Fruit fly (Drosophila melanogaster) whole organism, embryonic: Measurements from ENCODE around the gene Rcd-1r.

ENCODE experiments used
- Aef1 ChIP-seq: fragments of 200-800 bp; sonication (Bioruptor generic); IDR thresholded peaks from 3 replicates; pipeline ENCODE4 v1.3.6; 2022; ENCODE audit warnings: missing biosample characterization, missing genetic modification characterization
- Atf3 ChIP-seq: fragments of 200-800 bp; sonication (Bioruptor generic); optimal IDR thresholded peaks from 3 replicates; lab custom pipeline; 2016; ENCODE audit warnings: missing biosample characterization, missing genetic modification characterization
- Bgb ChIP-seq: fragments of 200-800 bp; sonication (Bioruptor generic); IDR thresholded peaks from 2 replicates; pipeline ENCODE4 v1.3.6; 2022; ENCODE audit warnings: missing biosample characterization, missing genetic modification characterization; ENCODE audit not compliant: partially characterized antibody
- CG10267 ChIP-seq: fragments of 200-800 bp; sonication (Bioruptor generic); optimal IDR thresholded peaks from 2 replicates; lab custom pipeline; 2018; ENCODE audit warnings: missing biosample characterization, mild to moderate bottlenecking, missing genetic modification characterization, moderate library complexity
- CG10366 ChIP-seq: fragments of 200-800 bp; sonication (Bioruptor generic); IDR thresholded peaks from 2 replicates; pipeline ENCODE4 v1.3.6; 2022; ENCODE audit warnings: missing biosample characterization, missing genetic modification characterization
- CG13123 ChIP-seq: fragments of 200-800 bp; sonication (Bioruptor generic); optimal IDR thresholded peaks from 2 replicates; lab custom pipeline; 2016; ENCODE audit warnings: missing biosample characterization, missing genetic modification characterization
- CG14965 ChIP-seq: fragments of 200-800 bp; sonication (Bioruptor generic); optimal IDR thresholded peaks from 2 replicates; lab custom pipeline; 2016; ENCODE audit warnings: missing biosample characterization, missing genetic modification characterization, borderline replicate concordance
- CG17385 ChIP-seq: fragments of 200-800 bp; sonication (Bioruptor generic); optimal IDR thresholded peaks from 3 replicates; lab custom pipeline; 2018; ENCODE audit warnings: missing biosample characterization, mild to moderate bottlenecking, missing genetic modification characterization
- CG17568 ChIP-seq: fragments of 200-800 bp; sonication (Bioruptor generic); optimal IDR thresholded peaks from 2 replicates; lab custom pipeline; 2018; ENCODE audit warnings: missing biosample characterization, mild to moderate bottlenecking, missing genetic modification characterization, moderate library complexity
- CG18262 ChIP-seq: fragments of 200-800 bp; optimal IDR thresholded peaks from 3 replicates; lab custom pipeline; 2019; ENCODE audit warnings: missing biosample characterization, mild to moderate bottlenecking, missing genetic modification characterization, moderate library complexity
- CG18764 ChIP-seq: fragments of 200-800 bp; sonication (Bioruptor generic); optimal IDR thresholded peaks from 3 replicates; lab custom pipeline; 2016; ENCODE audit warnings: missing biosample characterization, missing genetic modification characterization
- CG2116 ChIP-seq: fragments of 200-800 bp; sonication (Bioruptor generic); optimal IDR thresholded peaks from 3 replicates; lab custom pipeline; 2018; ENCODE audit warnings: missing biosample characterization, mild to moderate bottlenecking, missing genetic modification characterization
- CG2199 ChIP-seq: fragments of 200-800 bp; sonication (Bioruptor generic); IDR thresholded peaks from 3 replicates; pipeline ENCODE4 v1.3.6; 2022; ENCODE audit warnings: missing biosample characterization, missing genetic modification characterization
- CG31388 ChIP-seq: fragments of 200-800 bp; sonication (Bioruptor generic); optimal IDR thresholded peaks from 2 replicates; lab custom pipeline; 2016; ENCODE audit warnings: missing biosample characterization, missing genetic modification characterization
- CG3163 ChIP-seq: fragments of 200-800 bp; sonication (Bioruptor generic); optimal IDR thresholded peaks from 3 replicates; lab custom pipeline; 2016; ENCODE audit warnings: missing biosample characterization, missing genetic modification characterization
- CG43689 ChIP-seq: fragments of 200-800 bp; sonication (Bioruptor generic); IDR thresholded peaks from 2 replicates; pipeline ENCODE4 v1.3.6; 2022; ENCODE audit warnings: missing biosample characterization, missing genetic modification characterization
- CG8765 ChIP-seq: fragments of 200-800 bp; sonication (Bioruptor generic); IDR thresholded peaks from 2 replicates; pipeline ENCODE4 v1.3.6; 2022; ENCODE audit warnings: missing biosample characterization, missing genetic modification characterization
- CG9215 ChIP-seq: fragments of 200-800 bp; sonication (Bioruptor generic); IDR thresholded peaks from 2 replicates; pipeline ENCODE4 v1.3.6; 2022; ENCODE audit warnings: missing biosample characterization, missing genetic modification characterization
- CG9609 ChIP-seq: fragments of 200-800 bp; sonication (Bioruptor generic); optimal IDR thresholded peaks from 3 replicates; lab custom pipeline; 2016; ENCODE audit warnings: missing biosample characterization, missing genetic modification characterization
- Chrac-16 ChIP-seq: fragments of 200-800 bp; sonication (Bioruptor generic); optimal IDR thresholded peaks from 3 replicates; lab custom pipeline; 2016; ENCODE audit warnings: missing biosample characterization, missing genetic modification characterization
- D ChIP-seq, 2 experiments: fragments of 200-800 bp in 1 of 2; fragments of >200 bp in 1 of 2; sonication (Bioruptor generic) in 1 of 2; optimal IDR thresholded peaks; 2 replicates in 1 of 2; 3 replicates in 1 of 2; lab custom pipeline; 2017; ENCODE audit warnings: mild to moderate bottlenecking in 1 of 2, missing biosample characterization in 1 of 2, missing genetic modification characterization in 1 of 2, missing genetic modification reagents in 1 of 2
- Dad ChIP-seq: fragments of 200-800 bp; sonication (Bioruptor generic); optimal IDR thresholded peaks from 3 replicates; lab custom pipeline; 2016; ENCODE audit warnings: missing biosample characterization, missing genetic modification characterization
- Fer2 ChIP-seq: fragments of 200-800 bp; sonication (Bioruptor generic); optimal IDR thresholded peaks from 2 replicates; lab custom pipeline; 2018; ENCODE audit warnings: missing biosample characterization, mild to moderate bottlenecking, missing genetic modification characterization, moderate library complexity
- H15 ChIP-seq: fragments of 200-800 bp; sonication (Bioruptor generic); IDR thresholded peaks from 3 replicates; pipeline ENCODE4 v1.3.6; 2022; ENCODE audit warnings: missing biosample characterization, missing genetic modification characterization
- H2.0 ChIP-seq: fragments of 200-800 bp; sonication (Bioruptor generic); IDR thresholded peaks from 2 replicates; pipeline ENCODE4 v1.3.6; 2022; ENCODE audit warnings: missing biosample characterization, missing genetic modification characterization
- HLH4C ChIP-seq: fragments of 200-800 bp; sonication (Bioruptor generic); IDR thresholded peaks from 3 replicates; pipeline ENCODE4 v1.3.6; 2022; ENCODE audit warnings: missing biosample characterization, missing genetic modification characterization; ENCODE audit not compliant: partially characterized antibody
- HmgD ChIP-seq: fragments of 200-800 bp; sonication (Bioruptor generic); optimal IDR thresholded peaks from 3 replicates; lab custom pipeline; 2016; ENCODE audit warnings: missing biosample characterization, missing genetic modification characterization
- Hr3 ChIP-seq: fragments of 200-800 bp; sonication (Bioruptor generic); optimal IDR thresholded peaks from 3 replicates; lab custom pipeline; 2016; ENCODE audit warnings: missing biosample characterization, missing genetic modification characterization
- Ptx1 ChIP-seq: fragments of 200-800 bp; sonication (Bioruptor generic); IDR thresholded peaks from 2 replicates; pipeline ENCODE4 v1.3.6; 2022; ENCODE audit warnings: missing biosample characterization, missing genetic modification characterization
- Six4 ChIP-seq: fragments of 200-800 bp; sonication (Bioruptor generic); optimal IDR thresholded peaks from 2 replicates; lab custom pipeline; 2016; ENCODE audit warnings: missing biosample characterization, missing genetic modification characterization
- cato ChIP-seq: fragments of 200-800 bp; sonication (Bioruptor generic); optimal IDR thresholded peaks from 2 replicates; lab custom pipeline; 2016; ENCODE audit warnings: missing biosample characterization, missing genetic modification characterization, borderline replicate concordance
- ci ChIP-seq: fragments of 200-800 bp; sonication (Bioruptor generic); IDR thresholded peaks from 3 replicates; pipeline ENCODE4 v1.3.6; 2022; ENCODE audit warnings: missing biosample characterization, missing genetic modification characterization
- dm ChIP-seq: fragments of 200-800 bp; sonication (Bioruptor generic); optimal IDR thresholded peaks from 3 replicates; lab custom pipeline; 2016; ENCODE audit warnings: missing biosample characterization, missing genetic modification characterization
- dysf ChIP-seq: fragments of 200-800 bp; sonication (Bioruptor generic); IDR thresholded peaks from 3 replicates; pipeline ENCODE4 v1.3.6; 2022; ENCODE audit warnings: missing biosample characterization, missing genetic modification characterization
- gsb-n ChIP-seq: fragments of 200-800 bp; sonication (Bioruptor generic); optimal IDR thresholded peaks from 3 replicates; lab custom pipeline; 2018; ENCODE audit warnings: missing biosample characterization, mild to moderate bottlenecking, missing genetic modification characterization
- ham ChIP-seq: fragments of 200-800 bp; sonication (Bioruptor generic); IDR thresholded peaks from 2 replicates; pipeline ENCODE4 v1.3.6; 2022; ENCODE audit warnings: missing biosample characterization, missing genetic modification characterization
- kay ChIP-seq: fragments of 200-800 bp; sonication (Bioruptor generic); optimal IDR thresholded peaks from 2 replicates; lab custom pipeline; 2016; ENCODE audit warnings: missing biosample characterization, missing genetic modification characterization
- luna ChIP-seq: fragments of 200-800 bp; sonication (Bioruptor generic); optimal IDR thresholded peaks from 2 replicates; lab custom pipeline; 2016; ENCODE audit warnings: missing biosample characterization, missing genetic modification characterization
- maf-S ChIP-seq: fragments of 200-800 bp; sonication (Bioruptor generic); optimal IDR thresholded peaks from 2 replicates; lab custom pipeline; 2016; ENCODE audit warnings: missing biosample characterization, missing genetic modification characterization
- nmo ChIP-seq: fragments of 200-800 bp; sonication (Bioruptor generic); optimal IDR thresholded peaks from 2 replicates; lab custom pipeline; 2018; ENCODE audit warnings: missing biosample characterization, mild to moderate bottlenecking, missing genetic modification characterization, moderate library complexity
- odd ChIP-seq: fragments of 200-800 bp; sonication (Bioruptor generic); optimal IDR thresholded peaks from 2 replicates; lab custom pipeline; 2017; ENCODE audit warnings: missing biosample characterization, mild to moderate bottlenecking, missing genetic modification characterization
- pb ChIP-seq: fragments of 200-800 bp; sonication (Bioruptor generic); optimal IDR thresholded peaks from 3 replicates; lab custom pipeline; 2016; ENCODE audit warnings: missing biosample characterization, missing genetic modification characterization
- psq ChIP-seq: fragments of 200-800 bp; sonication (Bioruptor generic); optimal IDR thresholded peaks from 2 replicates; lab custom pipeline; 2017; ENCODE audit warnings: missing biosample characterization, missing genetic modification characterization
- rib ChIP-seq: fragments of 200-800 bp; sonication (Bioruptor generic); IDR thresholded peaks from 2 replicates; pipeline ENCODE4 v1.3.6; 2022; ENCODE audit warnings: missing biosample characterization, missing genetic modification characterization
- run ChIP-seq: fragments of 200-800 bp; sonication (Bioruptor generic); optimal IDR thresholded peaks from 3 replicates; lab custom pipeline; 2018; ENCODE audit warnings: missing biosample characterization, mild to moderate bottlenecking, missing genetic modification characterization
- sens-2 ChIP-seq: fragments of 200-800 bp; sonication (Bioruptor generic); IDR thresholded peaks from 2 replicates; pipeline ENCODE4 v1.3.6; 2022; ENCODE audit warnings: missing biosample characterization, missing genetic modification characterization
- ssp ChIP-seq: fragments of 200-800 bp; sonication (Bioruptor generic); IDR thresholded peaks from 2 replicates; pipeline ENCODE4 v1.3.6; 2022; ENCODE audit warnings: missing biosample characterization, missing genetic modification characterization
- tna ChIP-seq: fragments of 200-800 bp; sonication (Bioruptor generic); IDR thresholded peaks from 2 replicates; pipeline ENCODE4 v1.3.6; 2022; ENCODE audit warnings: missing biosample characterization, missing genetic modification characterization; ENCODE audit not compliant: partially characterized antibody
- ttk ChIP-seq: fragments of 200-800 bp; sonication (Bioruptor generic); IDR thresholded peaks from 2 replicates; pipeline ENCODE4 v2.1.2; 2022; ENCODE audit warnings: missing biosample characterization, missing genetic modification characterization
- vvl ChIP-seq: fragments of 200-800 bp; sonication (Bioruptor generic); IDR thresholded peaks from 2 replicates; pipeline ENCODE4 v1.3.6; 2022; ENCODE audit warnings: missing biosample characterization, missing genetic modification characterization
- yki ChIP-seq: fragments of >200 bp; optimal IDR thresholded peaks from 3 replicates; lab custom pipeline; 2018

The Rcd-1r gene

dm6 chr2L:8984614-8985318, 29.1 kb downstream of the Rcd-1r start, which contains the start of gene CG13101 (continued):
- TF ChIP-seq Fer2 (tag; lab: Kevin White, UChicago) (peak; percentile 69), nmo (GFP tag; lab: Kevin White, UChicago) (peak; percentile 95), ci (GFP tag; lab: Robert Waterston, UW) (peak; percentile 96), CG2199 (GFP tag; lab: Robert Waterston, UW) (peak; percentile 93), H15 (peak; percentile 89), ham (peak; percentile 88), Chrac-16 (GFP tag; lab: Kevin White, UChicago) (peak; percentile 89), pb (GFP tag; lab: Kevin White, UChicago) (peak; percentile 62), sens-2 (GFP tag; lab: Robert Waterston, UW) (peak; percentile 82), vvl (GFP tag; lab: Robert Waterston, UW) (peak; percentile 98), CG18764 (peak; percentile 83), Hr3 (GFP tag; lab: Kevin White, UChicago) (peak; percentile 90), Aef1 (peak; percentile 82), dysf (GFP tag; lab: Robert Waterston, UW) (peak; percentile 97), gsb-n (tag; lab: Kevin White, UChicago) (peak; percentile 95), CG10366 (GFP tag; lab: Robert Waterston, UW) (peak; percentile 92), CG8765 (GFP tag; lab: Robert Waterston, UW) (peak; percentile 80; the same call in 1 of the 2 replicates), CG13123 (peak; percentile 79), luna (GFP tag; lab: Kevin White, UChicago) (peak; percentile 4), Atf3 (peak; percentile 79), CG17385 (GFP tag; lab: Kevin White, UChicago) (peak; percentile 89), yki (lab: Kevin White, UChicago) (no peak), maf-S (GFP tag; lab: Kevin White, UChicago) (peak; percentile 80), run (peak; percentile 85), tna (GFP tag; lab: Robert Waterston, UW) (no peak), ttk (GFP tag; lab: Robert Waterston, UW) (peak; percentile 93), kay (GFP tag; lab: Kevin White, UChicago) (peak; percentile 77), psq (GFP tag; lab: Kevin White, UChicago) (peak; percentile 63), CG31388 (GFP tag; lab: Kevin White, UChicago) (peak; percentile 71), CG10267 (tag; lab: Kevin White, UChicago) (peak; percentile 89), CG3163 (GFP tag; lab: Kevin White, UChicago) (peak; percentile 69), ssp (peak; percentile 87), CG18262 (tag; lab: Kevin White, UChicago) (peak; percentile 94), rib (GFP tag; lab: Robert Waterston, UW) (peak; percentile 93), CG17568 (GFP tag; lab: Kevin White, UChicago) (peak; percentile 91), CG14965 (GFP tag; lab: Kevin White, UChicago) (no peak), Ptx1 (GFP tag; lab: Robert Waterston, UW) (peak; percentile 95), Six4 (GFP tag; lab: Kevin White, UChicago) (peak; percentile 83), odd (GFP tag; lab: Kevin White, UChicago) (peak; percentile 90), cato (GFP tag; lab: Kevin White, UChicago) (peak; percentile 76), Bgb (GFP tag; lab: Robert Waterston, UW) (no peak), HmgD (GFP tag; lab: Kevin White, UChicago) (no peak), dm (GFP tag; lab: Kevin White, UChicago) (peak; percentile 50), D (optimal IDR thresholded peaks at IDR 0.05; lab: Kevin White, UChicago) (no peak), D (GFP tag; optimal IDR thresholded peaks at IDR 0.05; lab: Kevin White, UChicago) (peak; percentile 89), CG43689 (GFP tag; lab: Robert Waterston, UW) (peak; percentile 83), H2.0 (peak; percentile 93), HLH4C (no peak), CG2116 (GFP tag; lab: Kevin White, UChicago) (peak; percentile 72), CG9215 (GFP tag; lab: Robert Waterston, UW) (peak; percentile 87), Dad (GFP tag; lab: Kevin White, UChicago) (peak; percentile 71), CG9609 (GFP tag; lab: Kevin White, UChicago) (peak; percentile 69)
